Worm (Caenorhabditis elegans) whole organism, L4 larva: ENCODE measurements around the gene fndc-1.

Source experiments
- R02D3.7 ChIP-seq: fragments of 150-350 bp; sonication (generic microtip); optimal IDR thresholded peaks from 3 replicates; lab custom pipeline; 2014; ENCODE audit warnings: missing biosample characterization, missing genetic modification characterization
- hmg-1.1 ChIP-seq: fragments of 200-800 bp; sonication (Bioruptor generic); IDR thresholded peaks from 2 replicates; pipeline ENCODE4 v1.3.6; 2022; ENCODE audit warnings: missing genetic modification reagents, missing genetic modification characterization, missing compliant biosample characterization
- lir-3 ChIP-seq: sonication (generic microtip); optimal IDR thresholded peaks from 2 replicates; lab custom pipeline; 2016; ENCODE audit warnings: mild to moderate bottlenecking, missing genetic modification characterization, missing compliant biosample characterization
- madf-9 ChIP-seq: fragments of 200-800 bp; sonication (Bioruptor generic); conservative IDR thresholded peaks from 2 replicates; pipeline ENCODE4 v1.3.6; 2022; ENCODE audit warnings: missing genetic modification reagents, missing genetic modification characterization, missing compliant biosample characterization
- mxl-2 ChIP-seq: fragments of 200-800 bp; sonication (Bioruptor generic); conservative IDR thresholded peaks from 2 replicates; pipeline ENCODE4 v1.3.6; 2022; ENCODE audit warnings: missing genetic modification reagents, missing genetic modification characterization, missing compliant biosample characterization
- pha-4 ChIP-seq, 2 experiments: fragments of 150-350 bp in 1 of 2; fragments of 200-800 bp in 1 of 2; sonication (Bioruptor generic) in 1 of 2; IDR thresholded peaks in 1 of 2; optimal IDR thresholded peaks in 1 of 2; 2 replicates each; pipeline versions ENCODE4 v1.3.6 to Lab custom; 2014 to 2022; ENCODE audit warnings: missing genetic modification characterization in 2 of 2, missing genetic modification reagents in 2 of 2, missing biosample characterization in 1 of 2, missing compliant biosample characterization in 1 of 2
- skn-1 ChIP-seq: fragments of 150-350 bp; optimal IDR thresholded peaks from 2 replicates; lab custom pipeline; 2014; ENCODE audit warnings: missing biosample characterization, missing genetic modification characterization
- snpc-4 ChIP-seq: fragments of 150-350 bp; optimal IDR thresholded peaks from 2 replicates; lab custom pipeline; 2014; ENCODE audit warnings: missing biosample characterization, missing genetic modification characterization
- unc-62 ChIP-seq, 3 experiments: fragments of 150-350 bp in 1 of 3; sonication (generic microtip); optimal IDR thresholded peaks in 2 of 3; peaks in 1 of 3; 1 replicate in 1 of 3; 2 replicates in 2 of 3; lab custom pipeline; 2014 to 2017; ENCODE audit warnings: missing biosample characterization in 3 of 3, missing genetic modification characterization in 3 of 3, missing genetic modification reagents in 3 of 3, missing genotype in 1 of 3

DNA sequence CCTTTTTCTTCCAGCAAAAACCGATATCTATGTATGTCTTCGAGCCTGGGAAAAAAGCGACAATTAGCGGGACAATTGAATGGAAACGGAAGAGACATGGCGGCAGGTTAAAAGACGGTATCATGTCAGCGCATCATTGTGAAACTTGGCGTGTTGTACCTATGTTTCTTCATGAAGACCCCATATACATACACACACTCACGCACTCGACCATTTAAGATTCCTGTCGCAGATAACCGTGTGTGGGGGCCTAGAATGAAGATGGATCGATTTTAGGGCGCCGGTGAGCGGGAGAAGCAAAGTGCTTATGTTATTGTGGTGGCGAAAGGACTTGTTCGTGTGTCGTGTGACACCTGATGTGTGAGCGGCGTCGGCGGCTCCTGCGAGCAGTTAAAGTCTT, 39.8 kb upstream of the fndc-1 start:
- no peak for TF ChIP-seq mxl-2 (GFP tag; lab: Robert Waterston, UW)
- TF ChIP-seq lir-3 (tag; lab: Kevin White, UChicago) = no peak
- TF ChIP-seq snpc-4 (tag; lab: Kevin White, UChicago) = no peak
- TF ChIP-seq R02D3.7 (tag; lab: Kevin White, UChicago) = no peak
- peak in 1 of 2 experiments; percentile 1 for TF ChIP-seq unc-62 (GFP tag; optimal IDR thresholded peaks at IDR 0.05 in 1 of 2; lab: Kevin White, UChicago)
- TF ChIP-seq unc-62 (tag; optimal IDR thresholded peaks at IDR 0.05; lab: Kevin White, UChicago) = no peak
- no peak for TF ChIP-seq skn-1 (tag; lab: Kevin White, UChicago)
- TF ChIP-seq hmg-1.1 = no peak
- TF ChIP-seq madf-9 (GFP tag; lab: Robert Waterston, UW) = no peak
- TF ChIP-seq pha-4 (GFP tag; IDR thresholded peaks at IDR 0.05; lab: Robert Waterston, UW) = no peak
- TF ChIP-seq pha-4 (tag; optimal IDR thresholded peaks at IDR 0.05; lab: Kevin White, UChicago) = no peak
